Fruit fly (Drosophila melanogaster): ENCODE measurements around the gene ort.

The ort gene

dm6 chr3R:19644094-19644900, 15.3 kb upstream of the ort start, which contains the start of gene Vha13 (continued):
- peak; percentile 33 for TF ChIP-seq CG3281 (GFP tag; optimal IDR thresholded peaks at IDR 0.05)
- peak in 1 of 2 experiments; percentile 3 for TF ChIP-seq chif (GFP tag; optimal IDR thresholded peaks at IDR 0.05)
- peak; percentile 98 for TF ChIP-seq ewg (GFP tag; optimal IDR thresholded peaks at IDR 0.05)
- TF ChIP-seq odd (GFP tag; optimal IDR thresholded peaks at IDR 0.05): no peak
- TF ChIP-seq Fer2 (tag; optimal IDR thresholded peaks at IDR 0.05): no peak
- TF ChIP-seq eve (GFP tag; optimal IDR thresholded peaks at IDR 0.05): no peak
- peak; percentile 36 for TF ChIP-seq pho (GFP tag; optimal IDR thresholded peaks at IDR 0.05)
- TF ChIP-seq CG7786 (GFP tag; optimal IDR thresholded peaks at IDR 0.05): peak; percentile 16
- TF ChIP-seq E2f1 (GFP tag; IDR thresholded peaks at IDR 0.05): peak; percentile 36; the same call in 1 of the 2 replicates
- no peak for TF ChIP-seq C15 (GFP tag; IDR thresholded peaks at IDR 0.05)
- TF ChIP-seq knrl (GFP tag; IDR thresholded peaks at IDR 0.05; ENCODE audit: partially characterized antibody): peak; percentile 52
- TF ChIP-seq psq (GFP tag; optimal IDR thresholded peaks at IDR 0.05): no peak
- peak; percentile 65 for TF ChIP-seq zfh2 (GFP tag; optimal IDR thresholded peaks at IDR 0.05)
- TF ChIP-seq Gug (GFP tag; IDR thresholded peaks at IDR 0.05): peak; percentile 82
- no peak for TF ChIP-seq CG2202 (tag; optimal IDR thresholded peaks at IDR 0.05)
- TF ChIP-seq gem (tag; optimal IDR thresholded peaks at IDR 0.05): peak; percentile 51
- TF ChIP-seq onecut (GFP tag; IDR thresholded peaks at IDR 0.05): peak; percentile 61
- no peak for TF ChIP-seq CG10959 (GFP tag; IDR thresholded peaks at IDR 0.05)
- no peak for TF ChIP-seq sim (GFP tag; IDR thresholded peaks at IDR 0.05)
- TF ChIP-seq unpg (GFP tag; optimal IDR thresholded peaks at IDR 0.05): no peak
- TF ChIP-seq CG11723 (GFP tag; optimal IDR thresholded peaks at IDR 0.05): no peak
- TF ChIP-seq Ptx1 (GFP tag; IDR thresholded peaks at IDR 0.05): peak; percentile 68
- no peak for TF ChIP-seq so (GFP tag; IDR thresholded peaks at IDR 0.05)
- no peak for TF ChIP-seq gce (GFP tag; IDR thresholded peaks at IDR 0.05)
- no peak for TF ChIP-seq jing (GFP tag; optimal IDR thresholded peaks at IDR 0.05)
- no peak for TF ChIP-seq Doc3 (GFP tag; IDR thresholded peaks at IDR 0.05; ENCODE audit: partially characterized antibody)
- peak; percentile 16 for TF ChIP-seq CG9797 (GFP tag; optimal IDR thresholded peaks at IDR 0.05)
- peak; percentile 87 for TF ChIP-seq Rfx (GFP tag; IDR thresholded peaks at IDR 0.05)
- peak; percentile 31 for TF ChIP-seq Dad (GFP tag; optimal IDR thresholded peaks at IDR 0.05)
- peak; percentile 53 for TF ChIP-seq CG8944 (GFP tag; optimal IDR thresholded peaks at IDR 0.05)
- no peak for TF ChIP-seq CG10979 (tag; optimal IDR thresholded peaks at IDR 0.05)
- TF ChIP-seq CG10654 (GFP tag; optimal IDR thresholded peaks at IDR 0.05): no peak
- TF ChIP-seq jigr1 (GFP tag; IDR thresholded peaks at IDR 0.05): 0 out of 3 replicates have a peak, but pooled peaks have one; percentile 29
- no peak for TF ChIP-seq Gsc (GFP tag; IDR thresholded peaks at IDR 0.05)
- no peak for TF ChIP-seq Bteb2 (GFP tag; optimal IDR thresholded peaks at IDR 0.05)
- peak; percentile 49 for TF ChIP-seq run (tag; optimal IDR thresholded peaks at IDR 0.05)
- peak; percentile 65 for TF ChIP-seq CG3847 (GFP tag; IDR thresholded peaks at IDR 0.05)
- no peak for TF ChIP-seq pan (optimal IDR thresholded peaks at IDR 0.05)
- TF ChIP-seq pan (GFP tag; optimal IDR thresholded peaks at IDR 0.05 in 1 of 2, IDR thresholded peaks at IDR 0.05 in 1 of 2): no peak
- TF ChIP-seq Myb (GFP tag; optimal IDR thresholded peaks at IDR 0.05): peak; percentile 40
- TF ChIP-seq usp (GFP tag; optimal IDR thresholded peaks at IDR 0.05): no peak
- TF ChIP-seq Fer3 (tag; optimal IDR thresholded peaks at IDR 0.05): peak; percentile 12
- TF ChIP-seq ranshi (GFP tag; IDR thresholded peaks at IDR 0.05): peak; percentile 40
- no peak for TF ChIP-seq sqz (GFP tag; optimal IDR thresholded peaks at IDR 0.05)
- TF ChIP-seq sc (optimal IDR thresholded peaks at IDR 0.05): no peak
- no peak for TF ChIP-seq sc (GFP tag; optimal IDR thresholded peaks at IDR 0.05)
- TF ChIP-seq CG12219 (GFP tag; optimal IDR thresholded peaks at IDR 0.05): peak; percentile 12
- no peak for TF ChIP-seq CG5953 (GFP tag; IDR thresholded peaks at IDR 0.05)
- no peak for TF ChIP-seq dimm (GFP tag; IDR thresholded peaks at IDR 0.05)
- no peak for TF ChIP-seq CG10462 (GFP tag; optimal IDR thresholded peaks at IDR 0.05)
- TF ChIP-seq chm (GFP tag; IDR thresholded peaks at IDR 0.05): peak; percentile 82
